Fruit fly (Drosophila melanogaster): Measurements from ENCODE around the gene CG43318.

CG43318 gene

dm6 chr3R:15853347-15853746, 20.1 kb upstream of the CG43318 start, which contains the start of gene cv-d:
Gene cv-d (minus strand): TSS chr3R:15853581.
- TF ChIP-seq vri (GFP tag; optimal IDR thresholded peaks at IDR 0.05) (peak; percentile 4), fkh (GFP tag; optimal IDR thresholded peaks at IDR 0.05) (no peak), svp (GFP tag) (peak; percentile 88), esn (GFP tag; optimal IDR thresholded peaks at IDR 0.05) (no peak)

DNA sequence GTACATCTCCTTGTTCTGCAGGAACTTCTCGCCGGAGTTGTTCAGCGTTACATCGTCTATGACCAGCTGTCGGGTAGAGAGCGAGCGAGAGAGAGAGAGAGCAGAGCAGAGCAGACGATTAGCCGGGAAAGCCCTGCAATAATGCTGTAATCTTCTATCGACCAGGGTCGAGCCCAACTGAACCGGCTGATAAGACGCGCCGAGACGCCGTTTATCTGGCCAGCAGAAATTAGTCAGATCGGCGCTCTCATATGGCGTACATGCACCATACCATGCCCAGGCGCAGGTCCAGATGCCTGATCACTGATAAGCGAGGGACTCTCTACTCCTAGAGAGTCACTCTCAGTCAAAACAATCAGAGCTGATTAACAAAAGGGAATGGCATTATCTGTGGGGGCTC, 18.7 kb upstream of the CG43318 start:
- no peak for TF ChIP-seq CG31627 (GFP tag; optimal IDR thresholded peaks at IDR 0.05)
- TF ChIP-seq vri (GFP tag; optimal IDR thresholded peaks at IDR 0.05) = peak; percentile 51
- peak; percentile 97 for TF ChIP-seq svp (GFP tag)
- no peak for TF ChIP-seq dsx (GFP tag; optimal IDR thresholded peaks at IDR 0.05; ENCODE audit: poor library complexity, severe bottlenecking)

DNA sequence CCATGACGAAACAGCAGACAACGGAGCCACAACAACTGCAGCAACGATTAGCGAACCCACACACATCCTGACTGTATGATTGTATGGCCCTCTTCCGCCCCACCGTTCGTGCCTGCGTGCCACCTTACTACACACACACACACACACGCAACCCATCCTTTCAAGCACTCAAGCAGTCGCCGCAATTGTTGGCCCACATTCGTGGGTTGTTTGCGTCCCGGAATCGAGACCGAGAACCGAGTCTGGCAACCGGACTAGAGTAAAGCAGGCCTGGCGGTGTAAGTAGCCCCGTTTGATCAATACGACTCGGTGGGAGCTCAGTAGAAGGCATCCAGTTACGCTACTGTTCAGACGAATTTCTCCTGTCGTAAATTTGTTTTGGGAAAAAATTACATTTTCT, 13.0 kb upstream of the CG43318 start, which contains the start of gene CG4546:
TSS of gene CG4546 (plus strand) at position 301 of the 400 bp plus-strand sequence.
- TF ChIP-seq Sox102F (GFP tag; optimal IDR thresholded peaks at IDR 0.05) = no peak
- no peak for TF ChIP-seq CG11294 (GFP tag; IDR thresholded peaks at IDR 0.05)
- TF ChIP-seq dsx (GFP tag; optimal IDR thresholded peaks at IDR 0.05; ENCODE audit: poor library complexity, severe bottlenecking) = no peak
- TF ChIP-seq fd59A (GFP tag; optimal IDR thresholded peaks at IDR 0.05) = no peak
- no peak for TF ChIP-seq fkh (GFP tag; optimal IDR thresholded peaks at IDR 0.05)
- TF ChIP-seq Eip75B (GFP tag; optimal IDR thresholded peaks at IDR 0.05) = no peak
- no peak for TF ChIP-seq salr (GFP tag; optimal IDR thresholded peaks at IDR 0.05)
- no peak for TF ChIP-seq acj6 (GFP tag; optimal IDR thresholded peaks at IDR 0.05)
- no peak for TF ChIP-seq CG11902 (GFP tag; optimal IDR thresholded peaks at IDR 0.05)
- no peak for TF ChIP-seq achi (GFP tag; optimal IDR thresholded peaks at IDR 0.05)
- no peak for TF ChIP-seq lz (GFP tag; optimal IDR thresholded peaks at IDR 0.05)
- no peak for TF ChIP-seq CG6854 (GFP tag; optimal IDR thresholded peaks at IDR 0.05)
- no peak for TF ChIP-seq cyc (GFP tag; optimal IDR thresholded peaks at IDR 0.05)
- no peak for TF ChIP-seq CG4318 (GFP tag; optimal IDR thresholded peaks at IDR 0.05)

dm6 chr3R:15839294-15839693, 6.1 kb upstream of the CG43318 start, which contains the start of gene Pbp45:
Gene Pbp45 (minus strand): TSS chr3R:15839515.
- no peak for TF ChIP-seq Sox15 (GFP tag; optimal IDR thresholded peaks at IDR 0.05)
- TF ChIP-seq Ets21C (GFP tag; optimal IDR thresholded peaks at IDR 0.05) = no peak
- TF ChIP-seq lz (GFP tag; optimal IDR thresholded peaks at IDR 0.05) = no peak
- no peak for TF ChIP-seq salr (GFP tag; optimal IDR thresholded peaks at IDR 0.05)
- TF ChIP-seq ss (GFP tag; optimal IDR thresholded peaks at IDR 0.05) = no peak
- TF ChIP-seq CG6276 (GFP tag; optimal IDR thresholded peaks at IDR 0.05) = no peak
- TF ChIP-seq CG10669 (GFP tag; optimal IDR thresholded peaks at IDR 0.05) = no peak
- TF ChIP-seq CG3919 (GFP tag; optimal IDR thresholded peaks at IDR 0.05) = no peak
- no peak for TF ChIP-seq fd85E (GFP tag; optimal IDR thresholded peaks at IDR 0.05)
- TF ChIP-seq cyc (GFP tag; optimal IDR thresholded peaks at IDR 0.05) = no peak
- TF ChIP-seq Hr39 (GFP tag; optimal IDR thresholded peaks at IDR 0.05) = no peak
- TF ChIP-seq Ets96B (tag; optimal IDR thresholded peaks at IDR 0.05) = no peak
- no peak for TF ChIP-seq Eip78C (GFP tag)
- TF ChIP-seq topi (GFP tag; optimal IDR thresholded peaks at IDR 0.05) = no peak
- TF ChIP-seq eg (GFP tag; IDR thresholded peaks at IDR 0.05) = no peak
- TF ChIP-seq esn (GFP tag; optimal IDR thresholded peaks at IDR 0.05) = no peak
- TF ChIP-seq CG16779 (tag; optimal IDR thresholded peaks at IDR 0.05) = no peak

dm6 chr3R:15836864-15837824, 3.9 kb upstream of the CG43318 start, which contains the start of the genes ND-23 and spn-E:
Gene ND-23 (minus strand): TSS chr3R:15837117.
Gene spn-E (plus strand): TSS chr3R:15837419.
- no peak for TF ChIP-seq dac (GFP tag; optimal IDR thresholded peaks at IDR 0.05)
- no peak for TF ChIP-seq Ets96B (tag; optimal IDR thresholded peaks at IDR 0.05)
- no peak for TF ChIP-seq Hr39 (GFP tag; optimal IDR thresholded peaks at IDR 0.05)
- no peak for TF ChIP-seq CG6276 (GFP tag; optimal IDR thresholded peaks at IDR 0.05)
- no peak for TF ChIP-seq Sox102F (GFP tag; optimal IDR thresholded peaks at IDR 0.05)
- TF ChIP-seq CG6163 (GFP tag; IDR thresholded peaks at IDR 0.05) = 0 out of 3 replicates have a peak, but pooled peaks have one; percentile 37
- TF ChIP-seq CG9139 (GFP tag; optimal IDR thresholded peaks at IDR 0.05) = no peak
- no peak for TF ChIP-seq svp (GFP tag)
- no peak for TF ChIP-seq fd85E (GFP tag; optimal IDR thresholded peaks at IDR 0.05)
- no peak for TF ChIP-seq achi (GFP tag; optimal IDR thresholded peaks at IDR 0.05)
- TF ChIP-seq fd59A (GFP tag; optimal IDR thresholded peaks at IDR 0.05) = no peak
- TF ChIP-seq Gug (GFP tag; IDR thresholded peaks at IDR 0.05) = 0 out of 2 replicates have a peak, but pooled peaks have one; percentile 16
- TF ChIP-seq CG34406 (GFP tag; optimal IDR thresholded peaks at IDR 0.05) = peak; percentile 19
- TF ChIP-seq net (GFP tag; optimal IDR thresholded peaks at IDR 0.05) = no peak
- TF ChIP-seq Sox14 (GFP tag; optimal IDR thresholded peaks at IDR 0.05) = no peak
- no peak for TF ChIP-seq spab (GFP tag; optimal IDR thresholded peaks at IDR 0.05)
- peak; percentile 25 for TF ChIP-seq esn (GFP tag; optimal IDR thresholded peaks at IDR 0.05)
- no peak for TF ChIP-seq Smox (GFP tag; optimal IDR thresholded peaks at IDR 0.05)
- no peak for TF ChIP-seq CG7368 (GFP tag; optimal IDR thresholded peaks at IDR 0.05)
